Worm (Caenorhabditis elegans) whole organism, late embryonic: ENCODE results near the gene K04F1.9.

ENCODE experiments used
- K09A11.1 ChIP-seq: sonication (generic microtip); optimal IDR thresholded peaks from 2 replicates; lab custom pipeline; 2017; ENCODE audit warnings: antibody characterized with exemption, mild to moderate bottlenecking, missing genetic modification characterization, missing compliant biosample characterization; ENCODE audit not compliant: insufficient read depth
- ahr-1 ChIP-seq: sonication (generic microtip); optimal IDR thresholded peaks from 2 replicates; lab custom pipeline; 2016; ENCODE audit warnings: missing genetic modification characterization, missing compliant biosample characterization
- ceh-45 ChIP-seq: fragments of 200-800 bp; sonication (Bioruptor generic); IDR thresholded peaks from 2 replicates; pipeline ENCODE4 v1.3.6; 2022; ENCODE audit warnings: missing genetic modification reagents, missing genetic modification characterization, missing compliant biosample characterization
- ceh-48 ChIP-seq: sonication (generic microtip); optimal IDR thresholded peaks from 2 replicates; lab custom pipeline; 2016; ENCODE audit warnings: missing genetic modification characterization, inconsistent platforms, missing compliant biosample characterization
- dve-1 ChIP-seq: sonication (generic microtip); optimal IDR thresholded peaks from 2 replicates; lab custom pipeline; 2017; ENCODE audit warnings: antibody characterized with exemption, mild to moderate bottlenecking, missing genetic modification characterization, missing compliant biosample characterization
- hlh-30 ChIP-seq: sonication (generic microtip); optimal IDR thresholded peaks from 2 replicates; lab custom pipeline; 2017; ENCODE audit warnings: antibody characterized with exemption, missing genetic modification characterization, missing compliant biosample characterization; ENCODE audit not compliant: insufficient read depth
- lin-11 ChIP-seq: fragments of 200-800 bp; sonication (Bioruptor generic); optimal IDR thresholded peaks from 2 replicates; lab custom pipeline; 2018; ENCODE audit warnings: mild to moderate bottlenecking, missing genetic modification characterization, missing compliant biosample characterization
- nhr-232 ChIP-seq: sonication (generic microtip); optimal IDR thresholded peaks from 2 replicates; lab custom pipeline; 2016; ENCODE audit warnings: missing genetic modification characterization, missing compliant biosample characterization
- unc-42 ChIP-seq: sonication (generic microtip); optimal IDR thresholded peaks from 2 replicates; lab custom pipeline; 2016; ENCODE audit warnings: missing genotype, missing genetic modification characterization, missing compliant biosample characterization

Gene K04F1.9

DNA sequence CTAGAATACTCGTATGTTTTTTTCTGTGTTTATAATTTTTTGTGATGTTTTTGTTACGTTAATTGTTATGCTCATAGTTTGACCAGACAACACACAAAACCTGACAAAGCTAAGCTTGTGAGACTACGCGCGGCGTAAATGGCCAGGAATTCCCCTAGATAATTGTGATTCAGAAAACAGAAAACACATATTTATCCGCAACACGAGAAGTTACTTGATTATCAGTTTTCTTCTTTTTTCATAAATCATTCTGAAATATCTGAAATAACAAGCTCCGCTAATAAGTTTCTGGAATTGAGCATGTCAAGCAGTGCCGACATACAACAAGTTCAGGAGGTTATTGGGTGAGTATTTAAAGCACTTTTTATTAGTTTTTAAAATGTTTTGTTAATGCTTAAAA lies 45.9 kb downstream of the K04F1.9 start, which contains the start of gene srw-100:
srw-100 (plus strand) TSS at position 301 of the 400 bp plus-strand sequence.
- TF ChIP-seq dve-1 = no peak
- TF ChIP-seq ceh-48 (tag; lab: Kevin White, UChicago) = no peak
- TF ChIP-seq K09A11.1 (tag; lab: Kevin White, UChicago) = no peak
- TF ChIP-seq ahr-1 (tag; lab: Kevin White, UChicago) = no peak
- TF ChIP-seq unc-42 = no peak
- TF ChIP-seq nhr-232 (tag; lab: Kevin White, UChicago) = no peak
- no peak for TF ChIP-seq lin-11 (tag; lab: Kevin White, UChicago)
- TF ChIP-seq hlh-30 (tag; lab: Kevin White, UChicago) = no peak

DNA sequence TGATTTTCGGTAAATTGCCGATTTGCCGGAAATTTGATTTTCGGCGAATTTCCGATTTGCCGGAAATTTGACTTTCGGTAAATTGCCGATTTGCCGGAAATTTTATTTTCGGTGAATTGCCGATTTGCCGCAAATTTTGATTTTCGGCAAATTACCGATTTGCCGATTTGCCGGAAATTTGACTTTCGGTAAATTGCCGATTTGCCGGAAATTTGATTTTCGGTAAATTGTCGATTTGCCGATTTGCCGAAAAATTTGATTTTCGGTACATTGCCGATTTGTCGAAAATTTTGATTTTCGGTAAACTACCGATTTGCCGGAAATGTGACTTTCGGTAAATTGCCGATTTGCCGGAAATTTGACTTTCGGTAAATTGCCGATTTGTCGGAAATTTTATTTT lies 48.7 kb downstream of the K04F1.9 start:
- TF ChIP-seq ceh-45 (GFP tag; lab: Robert Waterston, UW) = 0 out of 2 replicates have a peak, but pooled peaks have one; percentile 67
